Worm (Caenorhabditis elegans) whole organism, late embryonic: Measurements from ENCODE around the gene mbr-1.

ENCODE experiments used
- F13H6.1 ChIP-seq: sonication (generic microtip); optimal IDR thresholded peaks from 2 replicates; lab custom pipeline; 2016; ENCODE audit warnings: missing genetic modification characterization, missing compliant biosample characterization
- ama-1 ChIP-seq: fragments of 150-350 bp; optimal IDR thresholded peaks from 2 replicates; lab custom pipeline; 2014
- elt-2 ChIP-seq: sonication (generic microtip); optimal IDR thresholded peaks from 2 replicates; lab custom pipeline; 2016; ENCODE audit warnings: missing genetic modification reagents, missing genetic modification characterization, missing compliant biosample characterization
- ets-4 ChIP-seq: sonication (generic microtip); optimal IDR thresholded peaks from 2 replicates; lab custom pipeline; 2016; ENCODE audit warnings: missing genetic modification characterization, missing compliant biosample characterization
- fkh-10 ChIP-seq: fragments of 150-350 bp; optimal IDR thresholded peaks from 2 replicates; lab custom pipeline; 2014; ENCODE audit warnings: missing biosample characterization, missing genetic modification reagents, missing genetic modification characterization
- gmeb-2 ChIP-seq: sonication (generic microtip); optimal IDR thresholded peaks from 2 replicates; lab custom pipeline; 2016; ENCODE audit warnings: missing genetic modification characterization, inconsistent platforms, missing compliant biosample characterization
- mec-3 ChIP-seq: sonication (generic microtip); optimal IDR thresholded peaks from 2 replicates; lab custom pipeline; 2016; ENCODE audit warnings: borderline replicate concordance, missing genetic modification characterization, missing compliant biosample characterization
- pax-1 ChIP-seq: fragments of 150-350 bp; optimal IDR thresholded peaks from 2 replicates; lab custom pipeline; 2014; ENCODE audit warnings: missing biosample characterization, missing genetic modification characterization
- pqm-1 ChIP-seq: sonication (generic microtip); optimal IDR thresholded peaks from 2 replicates; lab custom pipeline; 2016; ENCODE audit warnings: missing genetic modification characterization, missing compliant biosample characterization
- unc-42 ChIP-seq: sonication (generic microtip); optimal IDR thresholded peaks from 2 replicates; lab custom pipeline; 2016; ENCODE audit warnings: missing genotype, missing genetic modification characterization, missing compliant biosample characterization

ce11 chrX:10734026-10734425, 12.2 kb upstream of the mbr-1 start, which contains the start of gene egl-36:
- no peak for TF ChIP-seq ets-4 (tag; lab: Kevin White, UChicago)
- no peak for TF ChIP-seq pax-1
- no peak for TF ChIP-seq pqm-1 (tag; lab: Kevin White, UChicago)
- TF ChIP-seq unc-42 (tag; lab: Kevin White, UChicago) = no peak
- no peak for TF ChIP-seq gmeb-2
- no peak for TF ChIP-seq elt-2
- no peak for TF ChIP-seq ama-1
- no peak for TF ChIP-seq fkh-10 (GFP tag; lab: Kevin White, UChicago)
- TF ChIP-seq mec-3 (tag; lab: Kevin White, UChicago) = no peak
- no peak for TF ChIP-seq F13H6.1
